Worm (Caenorhabditis elegans): ENCODE results near the gene pfut-1.

The pfut-1 gene

DNA sequence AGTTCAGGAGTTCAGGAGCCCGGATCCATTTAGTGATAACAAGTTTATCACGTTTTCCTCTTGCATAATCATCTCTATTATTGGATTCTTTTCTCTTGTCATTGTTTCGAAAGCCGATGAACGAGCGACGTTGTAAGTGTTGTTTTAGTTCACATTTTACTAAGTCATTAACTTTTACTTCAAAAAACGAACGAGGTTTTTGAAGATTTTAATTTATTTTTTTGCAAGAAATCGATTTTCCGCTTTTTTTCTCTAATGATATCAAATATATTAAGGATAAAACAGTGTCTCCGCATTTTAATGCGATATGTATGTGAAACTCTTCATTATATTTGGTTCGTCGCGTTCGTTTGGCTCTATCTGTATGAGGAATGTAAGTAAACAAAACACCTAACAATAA is 39.2 kb downstream of the pfut-1 start, which contains the start of gene F28B4.1:
Gene F28B4.1 (plus strand): TSS at position 301 of the 400 bp plus-strand sequence.
- TF ChIP-seq ama-1 (optimal IDR thresholded peaks at IDR 0.05) (no peak), mdl-1 (tag; optimal IDR thresholded peaks at IDR 0.05) (no peak), R02D3.7 (tag; optimal IDR thresholded peaks at IDR 0.05) (no peak), ceh-16 (tag; optimal IDR thresholded peaks at IDR 0.05) (no peak), ZK546.5 (tag; optimal IDR thresholded peaks at IDR 0.05) (no peak)

DNA sequence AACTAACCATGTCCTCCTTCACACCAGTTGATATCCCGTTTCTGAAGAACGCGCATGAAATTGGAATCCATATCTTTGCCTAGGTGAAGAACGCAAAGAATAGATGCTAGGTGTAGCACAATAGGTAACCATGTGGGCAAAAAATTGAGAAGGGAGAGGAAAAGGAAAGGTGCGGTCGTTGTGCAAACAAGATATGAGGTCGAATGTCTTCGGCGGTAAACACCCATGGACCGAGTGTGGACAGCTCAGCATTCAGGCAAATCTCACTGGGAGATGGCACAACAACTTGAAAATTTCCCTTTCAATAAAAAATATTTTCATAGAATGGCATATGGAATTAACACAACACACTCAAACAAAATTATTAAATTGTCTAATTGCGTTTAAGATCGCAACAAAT is 43.9 kb downstream of the pfut-1 start, which contains the start of gene F28B4.4:
Gene F28B4.4 (minus strand): TSS at position 101 of the 400 bp plus-strand sequence.
- TF ChIP-seq sem-4 (tag; optimal IDR thresholded peaks at IDR 0.05): no peak
- no peak for TF ChIP-seq nhr-11 (tag; optimal IDR thresholded peaks at IDR 0.05)

DNA sequence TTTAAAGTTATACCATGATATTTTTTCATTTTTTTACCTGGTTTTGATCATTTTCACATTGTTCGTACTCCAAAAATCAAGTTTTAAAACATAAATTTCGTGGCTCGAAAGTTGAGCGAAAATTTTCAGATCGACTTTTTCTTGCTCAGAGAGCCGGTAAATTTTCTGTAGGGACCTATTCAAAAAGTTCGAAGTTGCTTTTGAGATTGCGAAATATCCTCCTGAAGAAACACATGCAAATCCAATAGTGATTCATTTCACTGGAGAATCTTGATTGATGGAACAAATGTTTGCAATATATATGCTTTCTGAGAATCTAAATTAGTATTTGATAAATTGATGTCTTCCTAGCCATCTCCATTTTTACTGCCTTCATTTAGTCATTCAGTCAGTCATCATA is 51.1 kb downstream of the pfut-1 start:
- TF ChIP-seq ceh-16 (tag; optimal IDR thresholded peaks at IDR 0.05) (no peak), mab-5 (tag; optimal IDR thresholded peaks at IDR 0.05) (no peak), peb-1 (tag; optimal IDR thresholded peaks at IDR 0.05) (no peak), nhr-21 (tag; optimal IDR thresholded peaks at IDR 0.05) (no peak), Y55F3AM.14 (GFP tag; optimal IDR thresholded peaks at IDR 0.05) (no peak), nhr-77 (tag; optimal IDR thresholded peaks at IDR 0.05) (no peak), nhr-237 (tag; optimal IDR thresholded peaks at IDR 0.05) (no peak), mdl-1 (tag; optimal IDR thresholded peaks at IDR 0.05) (no peak), crh-2 (tag; optimal IDR thresholded peaks at IDR 0.05) (no peak), alr-1 (tag; optimal IDR thresholded peaks at IDR 0.05) (no peak), ZK546.5 (tag; optimal IDR thresholded peaks at IDR 0.05) (no peak), snpc-4 (tag; optimal IDR thresholded peaks at IDR 0.05) (no peak), elt-1 (tag; optimal IDR thresholded peaks at IDR 0.05) (no peak), unc-39 (tag; optimal IDR thresholded peaks at IDR 0.05) (no peak), elt-3 (tag; optimal IDR thresholded peaks at IDR 0.05) (no peak)

Measured in whole organism, L2 larva.